Worm (Caenorhabditis elegans) whole organism, young adult: ENCODE measurements around the gene gei-3.

ENCODE experiments used
- B0035.1 ChIP-seq: sonication (generic microtip); optimal IDR thresholded peaks from 2 replicates; lab custom pipeline; 2016; ENCODE audit warnings: missing genetic modification characterization, mild to moderate bottlenecking, missing compliant biosample characterization, missing genotype, missing genetic modification reagents
- D2030.7 ChIP-seq: fragments of 200-800 bp; sonication (Bioruptor generic); IDR thresholded peaks from 2 replicates; pipeline ENCODE4 v1.3.6; 2022; ENCODE audit warnings: missing genetic modification reagents, missing genetic modification characterization, missing compliant biosample characterization
- F22D6.2 ChIP-seq: sonication (generic microtip); optimal IDR thresholded peaks from 2 replicates; lab custom pipeline; 2016; ENCODE audit warnings: mild to moderate bottlenecking, missing genetic modification characterization, missing compliant biosample characterization
- F57A8.1 ChIP-seq: fragments of 200-800 bp; sonication (Bioruptor generic); optimal IDR thresholded peaks from 2 replicates; lab custom pipeline; 2018; ENCODE audit warnings: mild to moderate bottlenecking, missing genetic modification characterization, moderate library complexity, missing compliant biosample characterization
- K11D2.4 ChIP-seq: fragments of 200-800 bp; sonication (Bioruptor generic); IDR thresholded peaks from 2 replicates; pipeline ENCODE4 v1.3.6; 2022; ENCODE audit warnings: missing genetic modification reagents, missing genetic modification characterization, missing compliant biosample characterization
- Y56A3A.18 ChIP-seq: fragments of 200-800 bp; sonication (Bioruptor generic); IDR thresholded peaks from 2 replicates; pipeline ENCODE4 v1.3.6; 2022; ENCODE audit warnings: missing genetic modification reagents, missing genetic modification characterization, missing compliant biosample characterization
- Y79H2A.3 ChIP-seq: fragments of 200-800 bp; sonication (Bioruptor generic); conservative IDR thresholded peaks from 2 replicates; pipeline ENCODE4 v1.3.6; 2022; ENCODE audit warnings: missing genetic modification reagents, missing genetic modification characterization, missing compliant biosample characterization
- athp-1 ChIP-seq: sonication (generic microtip); optimal IDR thresholded peaks from 2 replicates; lab custom pipeline; 2017; ENCODE audit warnings: mild to moderate bottlenecking, missing genetic modification characterization, missing compliant biosample characterization
- attf-6 ChIP-seq: fragments of 200-800 bp; sonication (Bioruptor generic); IDR thresholded peaks from 2 replicates; pipeline ENCODE4 v1.3.6; 2022; ENCODE audit warnings: missing genetic modification reagents, missing genetic modification characterization, missing compliant biosample characterization
- cebp-1 ChIP-seq, 2 experiments: fragments of 200-800 bp in 1 of 2; sonication (Bioruptor generic) in 1 of 2; sonication (generic microtip) in 1 of 2; IDR thresholded peaks in 1 of 2; optimal IDR thresholded peaks in 1 of 2; 2 replicates each; pipeline versions ENCODE4 v1.3.6 to Lab custom; 2017 to 2022; ENCODE audit warnings: missing compliant biosample characterization in 2 of 2, missing genetic modification characterization in 2 of 2, mild to moderate bottlenecking in 1 of 2, missing genetic modification reagents in 1 of 2, moderate library complexity in 1 of 2
- ceh-40 ChIP-seq: fragments of 200-800 bp; sonication (Bioruptor generic); IDR thresholded peaks from 2 replicates; pipeline ENCODE4 v1.3.6; 2022; ENCODE audit warnings: missing genetic modification characterization, missing compliant biosample characterization
- ceh-91 ChIP-seq: fragments of 200-800 bp; sonication (Bioruptor generic); IDR thresholded peaks from 2 replicates; pipeline ENCODE4 v1.3.6; 2022; ENCODE audit warnings: missing genetic modification reagents, missing genetic modification characterization, missing compliant biosample characterization
- dpl-1 ChIP-seq: fragments of 150-350 bp; optimal IDR thresholded peaks from 2 replicates; lab custom pipeline; 2014; ENCODE audit warnings: missing biosample characterization, missing genetic modification reagents, missing genetic modification characterization
- egl-18 ChIP-seq: fragments of 200-800 bp; sonication (Bioruptor generic); IDR thresholded peaks from 2 replicates; pipeline ENCODE4 v1.3.6; 2022; ENCODE audit warnings: missing genetic modification reagents, missing genetic modification characterization, missing compliant biosample characterization
- egrh-3 ChIP-seq: fragments of 200-800 bp; sonication (Bioruptor generic); IDR thresholded peaks from 2 replicates; pipeline ENCODE4 v1.3.6; 2022; ENCODE audit warnings: missing genetic modification reagents, missing genetic modification characterization, missing compliant biosample characterization
- fkh-3 ChIP-seq: sonication (generic microtip); optimal IDR thresholded peaks from 2 replicates; lab custom pipeline; 2016; ENCODE audit warnings: mild to moderate bottlenecking, missing genetic modification characterization, missing compliant biosample characterization
- gei-17 ChIP-seq: fragments of 200-800 bp; sonication (Bioruptor generic); optimal IDR thresholded peaks from 2 replicates; lab custom pipeline; 2018; ENCODE audit warnings: mild to moderate bottlenecking, missing genetic modification characterization, missing compliant biosample characterization
- hlh-12 ChIP-seq: sonication (generic microtip); optimal IDR thresholded peaks from 2 replicates; lab custom pipeline; 2016; ENCODE audit warnings: missing genetic modification characterization, missing compliant biosample characterization
- hmg-20 ChIP-seq: fragments of 200-800 bp; sonication (Bioruptor generic); IDR thresholded peaks from 2 replicates; pipeline ENCODE4 v1.3.6; 2022; ENCODE audit warnings: missing genetic modification reagents, missing genetic modification characterization, missing compliant biosample characterization
- hrde-1 ChIP-seq: sonication (generic microtip); optimal IDR thresholded peaks from 2 replicates; lab custom pipeline; 2016; ENCODE audit warnings: missing genetic modification characterization, mild to moderate bottlenecking, missing compliant biosample characterization, moderate library complexity, missing genotype, missing genetic modification reagents, borderline replicate concordance
- lag-1 ChIP-seq: fragments of 200-800 bp; sonication (Bioruptor generic); IDR thresholded peaks from 2 replicates; pipeline ENCODE4 v1.3.6; 2022; ENCODE audit warnings: missing genetic modification reagents, missing genetic modification characterization, missing compliant biosample characterization
- let-526 ChIP-seq: fragments of 200-800 bp; sonication (Bioruptor generic); IDR thresholded peaks from 2 replicates; pipeline ENCODE4 v1.3.6; 2022; ENCODE audit warnings: missing genetic modification reagents, missing genetic modification characterization, missing compliant biosample characterization
- lin-26 ChIP-seq: fragments of 200-800 bp; sonication (Bioruptor generic); IDR thresholded peaks from 2 replicates; pipeline ENCODE4 v1.3.6; 2022; ENCODE audit warnings: missing genetic modification reagents, missing genetic modification characterization, missing compliant biosample characterization
- lin-40 ChIP-seq: sonication (generic microtip); optimal IDR thresholded peaks from 2 replicates; lab custom pipeline; 2016; ENCODE audit warnings: missing genetic modification characterization, mild to moderate bottlenecking, missing compliant biosample characterization, missing genotype, missing genetic modification reagents
- lin-54 ChIP-seq: fragments of 200-800 bp; sonication (Bioruptor generic); optimal IDR thresholded peaks from 2 replicates; lab custom pipeline; 2018; ENCODE audit warnings: mild to moderate bottlenecking, missing genetic modification characterization, missing compliant biosample characterization
- lsy-27 ChIP-seq: sonication (generic microtip); optimal IDR thresholded peaks from 2 replicates; lab custom pipeline; 2017; ENCODE audit warnings: missing genetic modification characterization, mild to moderate bottlenecking, missing compliant biosample characterization, antibody characterized with exemption, missing genotype, borderline replicate concordance; ENCODE audit not compliant: insufficient read depth
- madf-10 ChIP-seq: sonication (generic microtip); optimal IDR thresholded peaks from 2 replicates; lab custom pipeline; 2016; ENCODE audit warnings: mild to moderate bottlenecking, missing genetic modification characterization, missing compliant biosample characterization
- madf-6 ChIP-seq: fragments of 200-800 bp; sonication (Bioruptor generic); IDR thresholded peaks from 2 replicates; pipeline ENCODE4 v1.3.6; 2022; ENCODE audit warnings: missing genetic modification reagents, missing genetic modification characterization, missing compliant biosample characterization
- mes-4 ChIP-seq: sonication (generic microtip); optimal IDR thresholded peaks from 2 replicates; lab custom pipeline; 2016; ENCODE audit warnings: missing genotype, missing genetic modification characterization, missing compliant biosample characterization
- nhr-179 ChIP-seq: sonication (generic microtip); optimal IDR thresholded peaks from 2 replicates; lab custom pipeline; 2016; ENCODE audit warnings: mild to moderate bottlenecking, missing genetic modification characterization, missing compliant biosample characterization
- nhr-27 ChIP-seq: fragments of 200-800 bp; sonication (Bioruptor generic); optimal IDR thresholded peaks from 2 replicates; lab custom pipeline; 2018; ENCODE audit warnings: mild to moderate bottlenecking, missing genetic modification characterization, moderate library complexity, missing compliant biosample characterization
- nhr-80 ChIP-seq: sonication (generic microtip); optimal IDR thresholded peaks from 2 replicates; lab custom pipeline; 2016; ENCODE audit warnings: missing genetic modification characterization, missing compliant biosample characterization
- rec-8 ChIP-seq, 2 experiments: sonication (generic microtip); optimal IDR thresholded peaks; 2 replicates each; lab custom pipeline; 2016; ENCODE audit warnings: mild to moderate bottlenecking in 2 of 2, missing genetic modification characterization in 2 of 2, missing genetic modification reagents in 2 of 2, missing genotype in 2 of 2, missing biosample characterization in 1 of 2, missing compliant biosample characterization in 1 of 2, moderate library complexity in 1 of 2
- repo-1 ChIP-seq: sonication (generic microtip); optimal IDR thresholded peaks from 2 replicates; lab custom pipeline; 2017; ENCODE audit warnings: mild to moderate bottlenecking, missing genetic modification characterization, missing compliant biosample characterization
- snpc-1.3 ChIP-seq: sonication (generic microtip); optimal IDR thresholded peaks from 2 replicates; lab custom pipeline; 2017; ENCODE audit warnings: missing genetic modification characterization, mild to moderate bottlenecking, missing compliant biosample characterization, antibody characterized with exemption, moderate library complexity, missing genotype, missing genetic modification reagents; ENCODE audit not compliant: insufficient read depth
- snpc-3.4 ChIP-seq: sonication (generic microtip); optimal IDR thresholded peaks from 2 replicates; lab custom pipeline; 2017; ENCODE audit warnings: missing genetic modification characterization, mild to moderate bottlenecking, missing compliant biosample characterization, antibody characterized with exemption, moderate library complexity, missing genotype, missing genetic modification reagents
- ztf-25 ChIP-seq: fragments of 200-800 bp; sonication (Bioruptor generic); IDR thresholded peaks from 2 replicates; pipeline ENCODE4 v1.3.6; 2022; ENCODE audit warnings: missing genetic modification reagents, missing genetic modification characterization, missing compliant biosample characterization
- ztf-28 ChIP-seq: fragments of 200-800 bp; sonication (Bioruptor generic); IDR thresholded peaks from 2 replicates; pipeline ENCODE4 v1.3.6; 2022; ENCODE audit warnings: missing genetic modification reagents, missing genetic modification characterization, missing compliant biosample characterization
- ztf-3 ChIP-seq: fragments of 200-800 bp; sonication (Bioruptor generic); optimal IDR thresholded peaks from 2 replicates; lab custom pipeline; 2018; ENCODE audit warnings: mild to moderate bottlenecking, missing genetic modification characterization, missing compliant biosample characterization

The gei-3 gene

ce11 chrX:12808085-12808922 is 5.1 kb downstream of the gei-3 start, which contains the start of gene nhr-27:
Gene nhr-27 (minus strand): TSS chrX:12808318.
- TF ChIP-seq cebp-1 (GFP tag; IDR thresholded peaks at IDR 0.05; lab: Robert Waterston, UW): no peak
- TF ChIP-seq cebp-1 (tag; optimal IDR thresholded peaks at IDR 0.05; lab: Kevin White, UChicago): peak; percentile 12
- no peak for TF ChIP-seq B0035.1 (tag; lab: Kevin White, UChicago)

ce11 chrX:12806926-12807325 is 6.5 kb downstream of the gei-3 start:
- TF ChIP-seq cebp-1 (GFP tag; IDR thresholded peaks at IDR 0.05; lab: Robert Waterston, UW) (no peak), cebp-1 (tag; optimal IDR thresholded peaks at IDR 0.05; lab: Kevin White, UChicago) (no peak), Y79H2A.3 (no peak), nhr-80 (peak; percentile 64)

- no peak for TF ChIP-seq nhr-179 (tag; lab: Kevin White, UChicago)
- no peak for TF ChIP-seq athp-1 (tag; lab: Kevin White, UChicago)
- no peak for TF ChIP-seq egl-18 (GFP tag; lab: Robert Waterston, UW)
- no peak for TF ChIP-seq ztf-28 (GFP tag; lab: Robert Waterston, UW)
- no peak for TF ChIP-seq lag-1 (GFP tag; lab: Robert Waterston, UW)
- TF ChIP-seq F57A8.1 (GFP tag; lab: Kevin White, UChicago): no peak
- no peak for TF ChIP-seq D2030.7 (GFP tag; lab: Robert Waterston, UW)
- TF ChIP-seq lin-26 (GFP tag; lab: Robert Waterston, UW): no peak
- no peak for TF ChIP-seq madf-10 (tag; lab: Kevin White, UChicago)
- TF ChIP-seq fkh-3: no peak
- TF ChIP-seq egrh-3 (GFP tag; lab: Robert Waterston, UW): no peak
- no peak for TF ChIP-seq lin-40 (tag; lab: Kevin White, UChicago)
- TF ChIP-seq ceh-91 (GFP tag; lab: Robert Waterston, UW): no peak
- no peak for TF ChIP-seq ztf-3 (GFP tag; lab: Kevin White, UChicago)
- TF ChIP-seq repo-1: no peak
- TF ChIP-seq Y56A3A.18 (GFP tag; lab: Robert Waterston, UW): no peak
- no peak for TF ChIP-seq hmg-20 (GFP tag; lab: Robert Waterston, UW)
- no peak for TF ChIP-seq snpc-1.3 (tag; lab: Kevin White, UChicago)
- TF ChIP-seq K11D2.4: no peak
Measured at ce11 chrX:12799831-12800230, 13.6 kb downstream of the gei-3 start.

- no peak for TF ChIP-seq attf-6 (GFP tag; lab: Robert Waterston, UW)
Measured at ce11 chrX:12793796-12794195, 19.6 kb downstream of the gei-3 start, which contains the start of gene abf-6. Gene abf-6 (plus strand): TSS chrX:12794118.

- TF ChIP-seq dpl-1 (GFP tag; lab: Kevin White, UChicago) (no peak), hlh-12 (tag; lab: Kevin White, UChicago) (no peak), madf-6 (GFP tag; lab: Robert Waterston, UW) (no peak), let-526 (no peak), snpc-1.3 (tag; lab: Kevin White, UChicago) (no peak), ztf-25 (GFP tag; lab: Robert Waterston, UW) (no peak), gei-17 (GFP tag; lab: Kevin White, UChicago) (no peak), ceh-91 (GFP tag; lab: Robert Waterston, UW) (no peak), lag-1 (GFP tag; lab: Robert Waterston, UW) (no peak), egrh-3 (GFP tag; lab: Robert Waterston, UW) (no peak), nhr-27 (tag; lab: Kevin White, UChicago) (no peak), lsy-27 (tag; lab: Kevin White, UChicago) (no peak), mes-4 (tag; lab: Kevin White, UChicago) (no peak), rec-8 (tag; optimal IDR thresholded peaks at IDR 0.05; lab: Kevin White, UChicago) (no peak), snpc-3.4 (tag; lab: Kevin White, UChicago) (no peak), hrde-1 (no peak), F22D6.2 (tag; lab: Kevin White, UChicago) (no peak), lin-54 (GFP tag; lab: Kevin White, UChicago) (no peak), K11D2.4 (no peak), ceh-40 (no peak)
- TF ChIP-seq, all 124 proteins: peak for 0
Measured at ce11 chrX:12793075-12793474, 20.4 kb downstream of the gei-3 start.
